Fruit fly (Drosophila melanogaster): ENCODE results near the gene CG43354.

dm6 chr2L:18312309-18312708 is 3.1 kb upstream of the CG43354 start:
- no peak for TF ChIP-seq CG7045 (GFP tag; optimal IDR thresholded peaks at IDR 0.05)
- no peak for TF ChIP-seq toe (GFP tag; optimal IDR thresholded peaks at IDR 0.05)
- TF ChIP-seq CG11617 (GFP tag; optimal IDR thresholded peaks at IDR 0.05) = no peak
- TF ChIP-seq Hr96 (GFP tag; optimal IDR thresholded peaks at IDR 0.05) = no peak
- no peak for TF ChIP-seq CG33017 (tag; optimal IDR thresholded peaks at IDR 0.05)
- TF ChIP-seq cnc (optimal IDR thresholded peaks at IDR 0.05) = no peak
- TF ChIP-seq tj (GFP tag; optimal IDR thresholded peaks at IDR 0.05) = no peak
- TF ChIP-seq CG14711 (tag; optimal IDR thresholded peaks at IDR 0.05) = no peak
- no peak for TF ChIP-seq bab1 (GFP tag; optimal IDR thresholded peaks at IDR 0.05)
- no peak for TF ChIP-seq pad (GFP tag; optimal IDR thresholded peaks at IDR 0.05)
- no peak for TF ChIP-seq Clk (GFP tag; optimal IDR thresholded peaks at IDR 0.05)
- TF ChIP-seq Mnt (GFP tag; optimal IDR thresholded peaks at IDR 0.05) = no peak
